Worm (Caenorhabditis elegans): ENCODE measurements around the gene R09E10.5.
"Not testable (repeated sequence)": the region's sequence is repeated elsewhere in the genome, so short reads cannot be mapped to it uniquely, and the experiment has no call there.

DNA sequence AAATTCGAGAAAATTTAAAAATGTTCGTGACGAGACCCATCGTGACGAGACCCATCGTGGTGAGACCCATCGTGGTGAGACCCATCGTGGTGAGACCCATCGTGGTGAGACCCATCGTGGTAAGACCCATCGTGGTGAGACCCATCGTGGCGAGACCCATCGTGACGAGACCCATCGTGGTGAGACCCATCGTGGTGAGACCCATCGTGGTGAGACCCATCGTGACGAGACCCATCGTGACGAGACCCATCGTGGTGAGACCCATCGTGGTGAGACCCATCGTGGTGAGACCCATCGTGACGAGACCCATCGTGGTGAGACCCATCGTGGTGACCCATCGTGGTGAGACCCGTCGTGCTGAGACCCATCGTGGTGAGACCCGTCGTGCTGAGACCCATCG, 39.2 kb downstream of the R09E10.5 start:
- not testable (repeated sequence) for TF ChIP-seq F13C5.2 (tag; optimal IDR thresholded peaks at IDR 0.05); pes-1 (GFP tag; IDR thresholded peaks at IDR 0.05); tbx-11 (GFP tag; IDR thresholded peaks at IDR 0.05); ama-1 (optimal IDR thresholded peaks at IDR 0.05)

All from whole organism, early embryonic.